Worm (Caenorhabditis elegans) whole organism, midembryonic: ENCODE measurements around the gene C45G9.6.

ENCODE experiments used
- cog-1 ChIP-seq: sonication (generic microtip); optimal IDR thresholded peaks from 2 replicates; lab custom pipeline; 2016; ENCODE audit warnings: missing genetic modification characterization, missing compliant biosample characterization
- klf-2 ChIP-seq: fragments of 200-800 bp; sonication (Bioruptor generic); conservative IDR thresholded peaks from 2 replicates; pipeline ENCODE4 v1.3.6; 2022; ENCODE audit warnings: missing genetic modification reagents, missing genetic modification characterization, missing compliant biosample characterization
- ref-1 ChIP-seq: fragments of 200-800 bp; sonication (Bioruptor generic); conservative IDR thresholded peaks from 2 replicates; pipeline ENCODE4 v1.3.6; 2022; ENCODE audit warnings: missing genetic modification reagents, missing genetic modification characterization, missing compliant biosample characterization
- tab-1 ChIP-seq: fragments of 200-800 bp; sonication (Bioruptor generic); IDR thresholded peaks from 2 replicates; pipeline ENCODE4 v1.3.6; 2022; ENCODE audit warnings: missing genetic modification characterization, missing compliant biosample characterization
- ztf-23 ChIP-seq: fragments of 200-800 bp; sonication (Bioruptor generic); IDR thresholded peaks from 2 replicates; pipeline ENCODE4 v1.3.6; 2022; ENCODE audit warnings: missing genetic modification reagents, missing genetic modification characterization, missing compliant biosample characterization
- ztf-29 ChIP-seq: fragments of 200-800 bp; sonication (Bioruptor generic); IDR thresholded peaks from 2 replicates; pipeline ENCODE4 v1.3.6; 2022; ENCODE audit warnings: missing genetic modification reagents, missing genetic modification characterization, missing compliant biosample characterization

DNA sequence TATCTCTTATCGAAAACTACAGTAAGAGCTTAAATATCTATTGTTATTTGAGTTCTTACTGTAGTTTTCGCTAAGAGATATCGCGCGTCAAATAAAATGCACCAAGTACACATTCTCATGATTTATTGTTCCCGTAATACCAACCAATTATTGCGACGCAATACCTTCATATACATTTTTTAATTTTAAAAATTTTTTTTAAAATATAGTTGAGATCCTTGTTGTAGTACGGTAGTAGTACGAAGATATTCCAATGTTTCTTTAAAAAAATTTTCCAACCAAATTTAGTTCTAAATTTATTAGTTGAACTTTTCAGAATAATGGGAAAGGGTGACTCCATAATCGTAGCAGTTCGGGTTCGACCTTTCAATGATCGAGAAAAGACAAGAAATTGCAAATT, 5.6 kb upstream of the C45G9.6 start, which contains the start of gene klp-6:
- TF ChIP-seq ztf-29 (GFP tag; lab: Robert Waterston, UW) (no peak), ztf-23 (GFP tag; lab: Robert Waterston, UW) (no peak), ref-1 (GFP tag; lab: Robert Waterston, UW) (no peak), cog-1 (tag; lab: Kevin White, UChicago) (no peak), klf-2 (GFP tag; lab: Robert Waterston, UW) (no peak), tab-1 (GFP tag; lab: Robert Waterston, UW) (no peak)
